Fruit fly (Drosophila melanogaster) whole organism, wandering third instar larva: ENCODE measurements around the gene frc.
A peak's percentile ranks its signal among the peaks of the same experiment; 100 is the strongest.

ENCODE experiments used
- Abd-B ChIP-seq: fragments of >200 bp; optimal IDR thresholded peaks from 2 replicates; lab custom pipeline; 2017; ENCODE audit warnings: missing biosample characterization, missing genetic modification characterization
- CG32264 ChIP-seq: fragments of 200-800 bp; sonication (Bioruptor generic); optimal IDR thresholded peaks from 2 replicates; lab custom pipeline; 2016; ENCODE audit warnings: missing biosample characterization, missing genetic modification characterization
- CrebA ChIP-seq: fragments of 200-800 bp; sonication (Bioruptor generic); optimal IDR thresholded peaks from 2 replicates; lab custom pipeline; 2016; ENCODE audit warnings: missing biosample characterization, mild to moderate bottlenecking, missing genetic modification characterization, borderline replicate concordance
- Dfd ChIP-seq: fragments of >200 bp; optimal IDR thresholded peaks from 2 replicates; lab custom pipeline; 2017; ENCODE audit warnings: missing biosample characterization, missing genetic modification characterization
- Sp1 ChIP-seq: fragments of 200-800 bp; sonication (Bioruptor generic); optimal IDR thresholded peaks from 3 replicates; lab custom pipeline; 2019; ENCODE audit warnings: missing biosample characterization, mild to moderate bottlenecking, missing genetic modification characterization, moderate library complexity
- foxo ChIP-seq, 2 experiments: fragments of 200-800 bp; sonication (Bioruptor generic); optimal IDR thresholded peaks; 2 replicates in 1 of 2; 3 replicates in 1 of 2; lab custom pipeline; 2016 to 2017; ENCODE audit warnings: missing biosample characterization in 2 of 2, missing genetic modification characterization in 2 of 2
- pan ChIP-seq: fragments of >200 bp; optimal IDR thresholded peaks from 2 replicates; lab custom pipeline; 2017
- psq ChIP-seq: fragments of 200-800 bp; sonication (Bioruptor generic); optimal IDR thresholded peaks from 3 replicates; lab custom pipeline; 2017; ENCODE audit warnings: missing biosample characterization, mild to moderate bottlenecking, missing genetic modification characterization, moderate library complexity
- usp ChIP-seq: fragments of >200 bp; optimal IDR thresholded peaks from 2 replicates; lab custom pipeline; 2017; ENCODE audit warnings: missing biosample characterization, missing genetic modification characterization

dm6 chr3L:17433555-17433954, 565 bp upstream of the frc start, which contains the start of the genes Coq4 and CG32176:
- TF ChIP-seq Abd-B (GFP tag; lab: Kevin White, UChicago) (no peak), pan (no peak), usp (no peak), foxo (GFP tag; optimal IDR thresholded peaks at IDR 0.05; lab: Kevin White, UChicago) (peak; percentile 90 to 99), CrebA (GFP tag; lab: Kevin White, UChicago) (no peak), Dfd (no peak), psq (GFP tag; lab: Kevin White, UChicago) (peak; percentile 92), Sp1 (GFP tag; lab: Kevin White, UChicago) (peak; percentile 94), CG32264 (GFP tag; lab: Kevin White, UChicago) (peak; percentile 94)
